Worm (Caenorhabditis elegans) whole organism, mixed stage, embryonic: Measurements from ENCODE around the gene srd-25.

ENCODE experiments used
- M03D4.4 ChIP-seq: sonication (generic microtip); optimal IDR thresholded peaks from 2 replicates; lab custom pipeline; 2017; ENCODE audit warnings: mild to moderate bottlenecking, missing genetic modification characterization, missing compliant biosample characterization
- bed-3 ChIP-seq: fragments of 200-800 bp; sonication (Bioruptor generic); optimal IDR thresholded peaks from 3 replicates; lab custom pipeline; 2018; ENCODE audit warnings: mild to moderate bottlenecking, missing genetic modification characterization, moderate library complexity, missing compliant biosample characterization
- blmp-1 ChIP-seq: fragments of 150-350 bp; optimal IDR thresholded peaks from 2 replicates; lab custom pipeline; 2014; ENCODE audit warnings: missing biosample characterization, missing genetic modification characterization
- ceh-39 ChIP-seq: fragments of 150-350 bp; optimal IDR thresholded peaks from 2 replicates; lab custom pipeline; 2014; ENCODE audit warnings: missing biosample characterization, missing genetic modification characterization
- ceh-43 ChIP-seq: fragments of 200-800 bp; sonication (Bioruptor generic); optimal IDR thresholded peaks from 2 replicates; lab custom pipeline; 2018; ENCODE audit warnings: mild to moderate bottlenecking, missing genetic modification characterization, moderate library complexity, missing compliant biosample characterization
- ceh-83 ChIP-seq: fragments of 200-800 bp; sonication (Bioruptor generic); optimal IDR thresholded peaks from 2 replicates; lab custom pipeline; 2018; ENCODE audit warnings: mild to moderate bottlenecking, missing genetic modification characterization, missing compliant biosample characterization
- ces-1 ChIP-seq: fragments of 150-350 bp; optimal IDR thresholded peaks from 2 replicates; lab custom pipeline; 2014; ENCODE audit warnings: missing biosample characterization, missing genetic modification reagents, missing genetic modification characterization
- cnd-1 ChIP-seq: fragments of 200-800 bp; sonication (Bioruptor generic); optimal IDR thresholded peaks from 2 replicates; lab custom pipeline; 2018; ENCODE audit warnings: mild to moderate bottlenecking, missing genetic modification characterization, missing compliant biosample characterization
- drap-1 ChIP-seq: fragments of 200-800 bp; sonication (Bioruptor generic); optimal IDR thresholded peaks from 3 replicates; lab custom pipeline; 2018; ENCODE audit warnings: mild to moderate bottlenecking, missing genetic modification characterization, missing compliant biosample characterization
- elt-1 ChIP-seq: sonication (generic microtip); optimal IDR thresholded peaks from 2 replicates; lab custom pipeline; 2017; ENCODE audit warnings: missing genetic modification characterization, mild to moderate bottlenecking, missing compliant biosample characterization, antibody characterized with exemption, moderate library complexity, borderline replicate concordance; ENCODE audit not compliant: insufficient read depth
- elt-3 ChIP-seq: fragments of 150-350 bp; optimal IDR thresholded peaks from 2 replicates; lab custom pipeline; 2014; ENCODE audit warnings: missing biosample characterization, missing genetic modification characterization
- flh-1 ChIP-seq: fragments of 200-800 bp; sonication (Bioruptor generic); optimal IDR thresholded peaks from 2 replicates; lab custom pipeline; 2018; ENCODE audit warnings: mild to moderate bottlenecking, missing genetic modification characterization, moderate library complexity, missing compliant biosample characterization
- ham-2 ChIP-seq: fragments of 200-800 bp; sonication (Bioruptor generic); optimal IDR thresholded peaks from 2 replicates; lab custom pipeline; 2018; ENCODE audit warnings: mild to moderate bottlenecking, missing genetic modification characterization, missing compliant biosample characterization
- hlh-1 ChIP-seq: fragments of 150-350 bp; optimal IDR thresholded peaks from 2 replicates; lab custom pipeline; 2014; ENCODE audit warnings: missing biosample characterization, missing genetic modification reagents, missing genetic modification characterization
- lin-13 ChIP-seq: fragments of 150-350 bp; optimal IDR thresholded peaks from 2 replicates; lab custom pipeline; 2014; ENCODE audit warnings: missing biosample characterization, missing genetic modification characterization
- lin-32 ChIP-seq: fragments of 200-800 bp; sonication (Bioruptor generic); optimal IDR thresholded peaks from 2 replicates; lab custom pipeline; 2018; ENCODE audit warnings: mild to moderate bottlenecking, missing genetic modification characterization, missing compliant biosample characterization
- lsy-2 ChIP-seq: fragments of 150-350 bp; optimal IDR thresholded peaks from 2 replicates; lab custom pipeline; 2014; ENCODE audit warnings: missing biosample characterization, missing genetic modification characterization
- mls-2 ChIP-seq: sonication (generic microtip); optimal IDR thresholded peaks from 2 replicates; lab custom pipeline; 2016; ENCODE audit warnings: mild to moderate bottlenecking, missing genetic modification characterization, moderate library complexity, missing compliant biosample characterization
- nhr-12 ChIP-seq: fragments of 150-350 bp; optimal IDR thresholded peaks from 2 replicates; lab custom pipeline; 2014; ENCODE audit warnings: missing biosample characterization, missing genetic modification characterization
- nhr-2 ChIP-seq: fragments of 150-350 bp; optimal IDR thresholded peaks from 2 replicates; lab custom pipeline; 2014; ENCODE audit warnings: missing biosample characterization, missing genetic modification characterization
- nhr-237 ChIP-seq: fragments of 150-350 bp; optimal IDR thresholded peaks from 2 replicates; lab custom pipeline; 2014; ENCODE audit warnings: missing biosample characterization, missing genetic modification characterization
- nhr-28 ChIP-seq: fragments of 150-350 bp; optimal IDR thresholded peaks from 2 replicates; lab custom pipeline; 2014; ENCODE audit warnings: missing biosample characterization, missing genetic modification characterization
- nhr-76 ChIP-seq: sonication (generic microtip); optimal IDR thresholded peaks from 2 replicates; lab custom pipeline; 2017; ENCODE audit warnings: missing biosample characterization, missing genetic modification characterization
- sem-2 ChIP-seq: fragments of 200-800 bp; sonication (Bioruptor generic); optimal IDR thresholded peaks from 2 replicates; lab custom pipeline; 2018; ENCODE audit warnings: mild to moderate bottlenecking, missing genetic modification characterization, missing compliant biosample characterization
- snpc-4 ChIP-seq: fragments of 150-350 bp; optimal IDR thresholded peaks from 2 replicates; lab custom pipeline; 2014; ENCODE audit warnings: missing biosample characterization, missing genetic modification characterization
- sptf-1 ChIP-seq: sonication (generic microtip); optimal IDR thresholded peaks from 2 replicates; lab custom pipeline; 2017; ENCODE audit warnings: mild to moderate bottlenecking, missing genetic modification characterization, moderate library complexity, missing compliant biosample characterization
- tbx-8 ChIP-seq: fragments of 200-800 bp; sonication (Bioruptor generic); optimal IDR thresholded peaks from 2 replicates; lab custom pipeline; 2018; ENCODE audit warnings: mild to moderate bottlenecking, missing genetic modification characterization, moderate library complexity, missing compliant biosample characterization
- unc-120 ChIP-seq: sonication (generic microtip); optimal IDR thresholded peaks from 2 replicates; lab custom pipeline; 2017; ENCODE audit warnings: missing genetic modification characterization, missing compliant biosample characterization; ENCODE audit not compliant: poor library complexity, severe bottlenecking
- unc-39 ChIP-seq: fragments of 150-350 bp; optimal IDR thresholded peaks from 2 replicates; lab custom pipeline; 2014; ENCODE audit warnings: missing biosample characterization, missing genetic modification characterization
- zip-8 ChIP-seq: fragments of 150-350 bp; optimal IDR thresholded peaks from 2 replicates; lab custom pipeline; 2014; ENCODE audit warnings: missing biosample characterization, missing genetic modification characterization
- ztf-11 ChIP-seq: fragments of 150-350 bp; optimal IDR thresholded peaks from 2 replicates; lab custom pipeline; 2014; ENCODE audit warnings: missing biosample characterization, missing genetic modification characterization

srd-25 gene

ce11 chrV:7600149-7600548, 31.7 kb upstream of the srd-25 start, which contains the start of gene C50E3.9:
C50E3.9 (minus strand) TSS chrV:7600249.
- TF ChIP-seq mls-2 (no peak), hlh-1 (no peak), cnd-1 (tag; lab: Kevin White, UChicago) (no peak), M03D4.4 (tag; lab: Kevin White, UChicago) (no peak), unc-120 (no peak), drap-1 (no peak), tbx-8 (GFP tag; lab: Kevin White, UChicago) (no peak), zip-8 (tag; lab: Kevin White, UChicago) (no peak), nhr-237 (tag; lab: Kevin White, UChicago) (no peak), elt-1 (tag; lab: Kevin White, UChicago) (no peak), nhr-76 (tag; lab: Kevin White, UChicago) (no peak), nhr-2 (tag; lab: Kevin White, UChicago) (no peak), nhr-12 (no peak)
- TF ChIP-seq, all 35 proteins: peak for 0

DNA sequence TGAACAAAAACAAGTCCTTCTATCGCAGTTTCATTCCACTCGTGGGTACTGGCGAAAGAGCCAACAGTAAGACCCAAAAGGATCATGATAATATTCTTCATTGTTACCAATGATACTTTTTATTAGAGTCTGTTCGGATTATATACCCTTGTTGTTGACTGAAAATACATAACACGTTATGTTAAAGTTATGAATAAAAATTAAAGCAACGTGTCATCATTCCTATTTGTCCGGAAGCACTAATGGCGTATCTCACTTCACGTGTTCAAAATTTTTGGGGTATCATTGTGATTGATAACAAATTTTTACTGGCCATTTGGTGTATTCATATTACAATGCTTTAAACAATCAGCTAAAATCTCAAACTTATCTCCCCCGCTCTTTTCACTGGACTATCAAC, 30.4 kb upstream of the srd-25 start, which contains the start of gene scl-26:
Gene scl-26, minus strand, starts transcription at position 101 of the 400 bp plus-strand sequence.
- TF ChIP-seq ces-1 (no peak), ceh-39 (tag; lab: Kevin White, UChicago) (no peak), lin-32 (GFP tag; lab: Kevin White, UChicago) (no peak), tbx-8 (GFP tag; lab: Kevin White, UChicago) (no peak), sptf-1 (no peak), lsy-2 (no peak), ceh-83 (GFP tag; lab: Kevin White, UChicago) (no peak), blmp-1 (no peak), snpc-4 (tag; lab: Kevin White, UChicago) (no peak), nhr-237 (tag; lab: Kevin White, UChicago) (no peak)

- TF ChIP-seq nhr-237 (tag; lab: Kevin White, UChicago): no peak
- TF ChIP-seq sem-2 (GFP tag; lab: Kevin White, UChicago): no peak
- TF ChIP-seq ceh-43: no peak
- no peak for TF ChIP-seq nhr-76 (tag; lab: Kevin White, UChicago)
- no peak for TF ChIP-seq ztf-11 (tag; lab: Kevin White, UChicago)
- no peak for TF ChIP-seq ham-2
- TF ChIP-seq nhr-28 (tag; lab: Kevin White, UChicago): no peak
- TF ChIP-seq mls-2: no peak
- TF ChIP-seq ceh-39 (tag; lab: Kevin White, UChicago): no peak
- TF ChIP-seq hlh-1: no peak
- no peak for TF ChIP-seq nhr-12
- TF ChIP-seq tbx-8 (GFP tag; lab: Kevin White, UChicago): no peak
- TF ChIP-seq elt-3 (tag; lab: Kevin White, UChicago): no peak
- no peak for TF ChIP-seq sptf-1
- TF ChIP-seq elt-1 (tag; lab: Kevin White, UChicago): no peak
- TF ChIP-seq lin-13 (tag; lab: Kevin White, UChicago): no peak
- TF ChIP-seq ceh-83 (GFP tag; lab: Kevin White, UChicago): no peak
- no peak for TF ChIP-seq zip-8 (tag; lab: Kevin White, UChicago)
- no peak for TF ChIP-seq unc-39 (tag; lab: Kevin White, UChicago)
- TF ChIP-seq lin-32 (GFP tag; lab: Kevin White, UChicago): no peak
Observed at ce11 chrV:7603404-7603803, 28.4 kb upstream of the srd-25 start, which contains the start of gene C50E3.11. C50E3.11 (minus strand) TSS chrV:7603486.

DNA sequence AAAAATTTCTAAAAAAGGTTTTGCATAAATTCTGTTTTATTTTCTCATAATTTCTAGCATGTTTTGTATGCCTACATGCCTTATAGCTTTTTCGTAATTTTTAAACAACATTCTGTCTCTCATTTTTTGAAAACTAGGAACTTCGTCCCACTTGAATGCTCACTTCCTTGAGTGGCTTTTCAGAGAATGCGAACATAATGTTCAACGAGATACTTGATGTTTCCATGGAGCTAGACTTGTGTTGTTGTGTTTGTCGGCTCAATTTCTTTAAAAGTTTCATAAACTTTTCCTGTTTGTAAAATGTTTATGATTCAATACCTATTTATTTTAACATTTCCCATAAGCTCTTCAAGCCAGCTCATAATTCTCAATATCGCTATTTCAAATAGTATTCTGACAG, 27.0 kb upstream of the srd-25 start, which contains the start of gene clec-213:
Gene clec-213, plus strand, starts transcription at position 301 of the 400 bp plus-strand sequence.
- no peak for TF ChIP-seq unc-39 (tag; lab: Kevin White, UChicago)
- no peak for TF ChIP-seq unc-120
- TF ChIP-seq snpc-4 (tag; lab: Kevin White, UChicago): no peak
- TF ChIP-seq ceh-43: no peak
- TF ChIP-seq ceh-39 (tag; lab: Kevin White, UChicago): no peak
- TF ChIP-seq tbx-8 (GFP tag; lab: Kevin White, UChicago): no peak
- TF ChIP-seq hlh-1: no peak
- TF ChIP-seq lin-32 (GFP tag; lab: Kevin White, UChicago): no peak
- TF ChIP-seq nhr-28 (tag; lab: Kevin White, UChicago): no peak
- no peak for TF ChIP-seq zip-8 (tag; lab: Kevin White, UChicago)
- no peak for TF ChIP-seq lsy-2
- no peak for TF ChIP-seq flh-1
- TF ChIP-seq ztf-11 (tag; lab: Kevin White, UChicago): no peak
- TF ChIP-seq lin-13 (tag; lab: Kevin White, UChicago): no peak
- no peak for TF ChIP-seq ham-2
- TF ChIP-seq bed-3 (GFP tag; lab: Kevin White, UChicago): no peak
- TF ChIP-seq ces-1: no peak
- TF ChIP-seq, all 35 proteins: peak for 0
